Fruit fly (Drosophila melanogaster) whole organism: Measurements from ENCODE around the gene pyd.

Source experiments
- CG8478 ChIP-seq: fragments of >200 bp; optimal IDR thresholded peaks from 2 replicates; lab custom pipeline; 2018; ENCODE audit warnings: inconsistent platforms
- Dll ChIP-seq: fragments of >200 bp; optimal IDR thresholded peaks from 2 replicates; lab custom pipeline; 2017
- EcR ChIP-seq, 2 experiments: fragments of >200 bp; optimal IDR thresholded peaks; 2 replicates each; lab custom pipeline; 2017; ENCODE audit warnings: missing biosample characterization in 2 of 2, missing genetic modification characterization in 2 of 2, missing genetic modification reagents in 2 of 2
- pan ChIP-seq: fragments of >200 bp; optimal IDR thresholded peaks from 2 replicates; lab custom pipeline; 2017
- psq ChIP-seq: fragments of >200 bp; optimal IDR thresholded peaks from 2 replicates; lab custom pipeline; 2017
- usp ChIP-seq: fragments of >200 bp; optimal IDR thresholded peaks from 2 replicates; lab custom pipeline; 2017; ENCODE audit warnings: missing biosample characterization, missing genetic modification characterization, mixed read lengths

dm6 chr3R:8844955-8845354, 86.7 kb downstream of the pyd start:
- no peak for TF ChIP-seq EcR (GFP tag; optimal IDR thresholded peaks at IDR 0.05; lab: Kevin White, UChicago)
- no peak for TF ChIP-seq Dll
- no peak for TF ChIP-seq psq (lab: Kevin White, UChicago)
- no peak for TF ChIP-seq usp (GFP tag; lab: Kevin White, UChicago)
- no peak for TF ChIP-seq pan (lab: Kevin White, UChicago)
- no peak for TF ChIP-seq CG8478 (lab: Kevin White, UChicago)
